Worm (Caenorhabditis elegans) whole organism, L1 larva: ENCODE measurements around the gene F56C9.8.

Experiments
- jun-1 ChIP-seq: fragments of 150-350 bp; optimal IDR thresholded peaks from 2 replicates; lab custom pipeline; 2014; ENCODE audit warnings: missing biosample characterization, missing genetic modification reagents, missing genetic modification characterization
- lsy-2 ChIP-seq, 2 experiments: fragments of 150-350 bp; optimal IDR thresholded peaks; 2 replicates each; lab custom pipeline; 2014; ENCODE audit warnings: missing biosample characterization in 2 of 2, missing genetic modification characterization in 2 of 2
- unc-130 ChIP-seq: fragments of 150-350 bp; optimal IDR thresholded peaks from 2 replicates; lab custom pipeline; 2017; ENCODE audit warnings: missing biosample characterization, missing genetic modification characterization, inconsistent platforms
- unc-86 ChIP-seq: sonication (generic microtip); optimal IDR thresholded peaks from 2 replicates; lab custom pipeline; 2016; ENCODE audit warnings: missing genetic modification characterization, missing compliant biosample characterization

DNA sequence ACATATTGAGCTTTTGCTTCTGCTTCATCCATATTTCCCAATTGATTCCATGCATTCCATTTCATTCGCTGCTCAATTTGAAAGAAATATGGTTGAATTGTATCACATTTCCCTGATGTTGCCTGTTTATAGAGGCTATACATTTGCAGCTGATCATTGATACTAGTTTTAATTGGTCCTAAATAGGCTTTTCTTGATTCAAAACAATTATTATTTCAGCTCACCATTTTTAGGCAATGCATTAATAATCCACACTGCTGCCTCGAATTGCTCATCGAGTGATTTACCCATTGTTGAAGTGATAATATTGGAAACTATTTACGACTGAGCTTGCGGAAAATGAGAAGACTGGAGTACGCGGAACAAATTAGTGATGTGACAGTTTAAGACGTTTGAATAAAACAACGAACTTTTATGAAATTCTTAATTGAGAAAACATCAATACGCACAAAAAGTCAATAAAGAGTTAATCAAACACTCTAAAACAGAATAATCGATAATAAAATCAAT, 10.7 kb downstream of the F56C9.8 start, which contains the start of gene acbp-4:
- TF ChIP-seq lsy-2 (tag; optimal IDR thresholded peaks at IDR 0.05; lab: Kevin White, UChicago) (no peak), unc-86 (tag; lab: Kevin White, UChicago) (no peak), unc-130 (no peak), jun-1 (tag; lab: Kevin White, UChicago) (no peak)
